Worm (Caenorhabditis elegans) whole organism, L1 larva: ENCODE measurements around the gene C08E3.14.

ENCODE experiments used
- aly-2 ChIP-seq: fragments of 150-350 bp; optimal IDR thresholded peaks from 2 replicates; lab custom pipeline; 2014; ENCODE audit warnings: missing biosample characterization, missing genetic modification characterization
- blmp-1 ChIP-seq: fragments of 150-350 bp; optimal IDR thresholded peaks from 2 replicates; lab custom pipeline; 2014; ENCODE audit warnings: missing biosample characterization, missing genetic modification characterization
- ceh-82 ChIP-seq, 3 experiments: fragments of 150-350 bp in 1 of 3; sonication (generic microtip) in 2 of 3; optimal IDR thresholded peaks; 2 replicates each; lab custom pipeline; 2014 to 2017; ENCODE audit warnings: missing biosample characterization in 3 of 3, missing genetic modification characterization in 3 of 3
- elt-2 ChIP-seq: sonication (generic microtip); optimal IDR thresholded peaks from 2 replicates; lab custom pipeline; 2016; ENCODE audit warnings: missing genetic modification characterization, mild to moderate bottlenecking, inconsistent platforms, missing compliant biosample characterization, missing genetic modification reagents
- elt-3 ChIP-seq, 6 experiments: fragments of 150-350 bp in 1 of 6; sonication (generic microtip); optimal IDR thresholded peaks; 2 replicates each; lab custom pipeline; 2017 to 2018; ENCODE audit warnings: missing biosample characterization in 6 of 6, missing genetic modification characterization in 6 of 6, inconsistent platforms in 1 of 6
- fkh-10 ChIP-seq: sonication (generic microtip); optimal IDR thresholded peaks from 2 replicates; lab custom pipeline; 2017; ENCODE audit warnings: missing biosample characterization, missing genetic modification reagents, missing genetic modification characterization
- lin-39 ChIP-seq: fragments of 150-350 bp; optimal IDR thresholded peaks from 2 replicates; lab custom pipeline; 2014; ENCODE audit warnings: missing biosample characterization, missing genetic modification reagents, missing genetic modification characterization
- nhr-237 ChIP-seq: fragments of 150-350 bp; optimal IDR thresholded peaks from 2 replicates; lab custom pipeline; 2014; ENCODE audit warnings: missing biosample characterization, missing genetic modification characterization
- nhr-28 ChIP-seq: fragments of 150-350 bp; optimal IDR thresholded peaks from 2 replicates; lab custom pipeline; 2014; ENCODE audit warnings: missing biosample characterization, missing genetic modification characterization
- nhr-76 ChIP-seq: sonication (generic microtip); optimal IDR thresholded peaks from 2 replicates; lab custom pipeline; 2017; ENCODE audit warnings: missing biosample characterization, missing genetic modification characterization
- pax-3 ChIP-seq: fragments of 200-800 bp; sonication (Bioruptor generic); optimal IDR thresholded peaks from 2 replicates; lab custom pipeline; 2018; ENCODE audit warnings: mild to moderate bottlenecking, missing genetic modification characterization, moderate library complexity, missing compliant biosample characterization
- pqm-1 ChIP-seq: sonication (generic microtip); optimal IDR thresholded peaks from 3 replicates; lab custom pipeline; 2017; ENCODE audit warnings: missing biosample characterization, missing genetic modification characterization
- unc-62 ChIP-seq: fragments of 150-350 bp; optimal IDR thresholded peaks from 2 replicates; lab custom pipeline; 2014; ENCODE audit warnings: missing biosample characterization, missing genetic modification reagents, missing genetic modification characterization
- ztf-11 ChIP-seq, 2 experiments: sonication (generic microtip); optimal IDR thresholded peaks; 2 replicates each; lab custom pipeline; 2016 to 2017; ENCODE audit warnings: missing genetic modification characterization in 2 of 2, missing biosample characterization in 1 of 2, missing compliant biosample characterization in 1 of 2

DNA sequence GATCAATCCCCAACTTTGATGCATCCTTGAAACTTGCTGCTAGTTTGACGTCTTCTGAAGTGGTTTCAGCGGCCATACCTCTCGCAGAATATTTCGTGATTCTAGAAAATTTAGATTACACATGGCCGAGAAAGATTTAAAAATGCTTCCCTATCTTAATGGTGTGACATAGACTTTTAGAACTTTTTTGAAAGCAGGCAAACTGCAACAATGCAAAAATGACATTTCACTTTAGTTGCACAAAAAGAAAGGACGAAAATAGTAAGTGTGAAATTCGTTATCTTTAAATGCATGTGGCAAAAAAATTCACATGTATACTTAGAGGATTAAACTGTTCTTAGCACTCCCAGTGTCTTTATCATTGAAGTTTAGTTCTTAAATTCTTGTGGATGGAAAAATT lies 31.4 kb downstream of the C08E3.14 start, which contains the start of gene ZC204.12:
- no peak for TF ChIP-seq nhr-28 (tag; lab: Kevin White, UChicago)
- TF ChIP-seq elt-3 (tag; optimal IDR thresholded peaks at IDR 0.05; lab: Kevin White, UChicago) = no peak
- no peak for TF ChIP-seq nhr-76
- TF ChIP-seq ceh-82 (tag; optimal IDR thresholded peaks at IDR 0.05; lab: Kevin White, UChicago) = no peak
- no peak for TF ChIP-seq blmp-1
- no peak for TF ChIP-seq fkh-10 (GFP tag; lab: Kevin White, UChicago)
- TF ChIP-seq aly-2 (tag; lab: Kevin White, UChicago) = no peak
- no peak for TF ChIP-seq unc-62
- no peak for TF ChIP-seq nhr-237
- TF ChIP-seq pax-3 (tag; lab: Kevin White, UChicago) = no peak
- no peak for TF ChIP-seq elt-2
- no peak for TF ChIP-seq ztf-11 (tag; optimal IDR thresholded peaks at IDR 0.05; lab: Kevin White, UChicago)
- TF ChIP-seq lin-39 (tag; lab: Kevin White, UChicago) = no peak
- TF ChIP-seq pqm-1 (tag; lab: Kevin White, UChicago) = no peak
